Fruit fly (Drosophila melanogaster) Kc167 (cell line): ENCODE results near the gene MED11.

Experiments
- Myc ChIP-seq: fragments of >200 bp; optimal IDR thresholded peaks from 2 replicates; lab custom pipeline; 2017; ENCODE audit warnings: missing external identifiers
- Sin3A ChIP-seq: fragments of >200 bp; optimal IDR thresholded peaks from 2 replicates; lab custom pipeline; 2018; ENCODE audit warnings: missing external identifiers
- h ChIP-seq: fragments of >200 bp; optimal IDR thresholded peaks from 3 replicates; lab custom pipeline; 2018; ENCODE audit warnings: missing external identifiers
- insv ChIP-seq: fragments of >200 bp; optimal IDR thresholded peaks from 3 replicates; lab custom pipeline; 2018; ENCODE audit warnings: missing external identifiers
- psq ChIP-seq: fragments of >200 bp; optimal IDR thresholded peaks from 2 replicates; lab custom pipeline; 2017; ENCODE audit warnings: missing external identifiers
- ttk ChIP-seq: sonication (Bioruptor generic); optimal IDR thresholded peaks from 2 replicates; lab custom pipeline; 2017; ENCODE audit warnings: missing external identifiers

The MED11 gene

DNA sequence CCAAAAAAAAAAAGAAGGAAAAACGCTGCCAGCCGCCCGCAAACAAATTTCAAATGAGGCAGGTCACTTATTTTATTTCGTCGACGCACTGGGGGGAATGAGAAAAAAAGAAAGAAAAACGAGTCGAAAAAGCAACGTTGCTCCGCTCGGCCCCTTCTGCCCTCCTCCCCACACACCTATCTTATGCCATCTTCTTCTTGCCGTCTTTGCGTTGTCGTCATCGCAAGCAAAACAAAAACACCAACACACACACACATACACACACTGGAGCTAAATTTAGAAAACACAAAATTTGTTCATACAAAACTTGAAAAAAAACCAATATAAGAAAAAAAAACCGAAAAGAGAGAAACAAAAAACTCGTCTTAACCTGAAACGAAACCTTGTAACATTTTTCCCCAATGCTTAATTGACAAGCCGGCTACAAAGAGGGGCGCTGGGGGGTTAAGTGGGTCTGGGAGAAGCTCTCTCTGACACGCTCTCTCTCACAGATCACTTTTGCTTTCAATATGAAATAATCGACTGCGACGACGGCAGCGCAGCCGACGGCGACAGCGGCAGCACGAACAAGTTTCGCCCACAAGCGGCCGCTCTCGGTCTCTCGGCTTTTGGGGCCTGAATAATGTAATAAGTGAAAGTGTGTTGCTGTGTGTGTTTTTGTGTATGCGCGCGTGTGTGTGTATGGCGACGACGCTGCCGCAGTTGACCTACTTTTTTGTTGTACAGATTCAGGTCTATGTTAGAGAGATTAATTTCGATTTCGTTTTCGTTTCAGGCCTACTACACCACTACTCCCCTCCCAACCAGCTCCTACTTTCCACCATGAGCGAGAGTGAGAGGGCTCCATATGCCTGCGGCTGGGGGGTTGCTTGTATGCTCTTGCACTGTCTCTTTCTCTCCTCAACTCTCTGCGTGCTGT lies 25.7 kb downstream of the MED11 start:
- TF ChIP-seq Myc (lab: Kevin White, UChicago): no peak
- TF ChIP-seq Sin3A: no peak
- TF ChIP-seq psq (lab: Kevin White, UChicago): no peak
- TF ChIP-seq h (lab: Kevin White, UChicago): no peak
- TF ChIP-seq ttk: no peak
- TF ChIP-seq insv (lab: Kevin White, UChicago): no peak

DNA sequence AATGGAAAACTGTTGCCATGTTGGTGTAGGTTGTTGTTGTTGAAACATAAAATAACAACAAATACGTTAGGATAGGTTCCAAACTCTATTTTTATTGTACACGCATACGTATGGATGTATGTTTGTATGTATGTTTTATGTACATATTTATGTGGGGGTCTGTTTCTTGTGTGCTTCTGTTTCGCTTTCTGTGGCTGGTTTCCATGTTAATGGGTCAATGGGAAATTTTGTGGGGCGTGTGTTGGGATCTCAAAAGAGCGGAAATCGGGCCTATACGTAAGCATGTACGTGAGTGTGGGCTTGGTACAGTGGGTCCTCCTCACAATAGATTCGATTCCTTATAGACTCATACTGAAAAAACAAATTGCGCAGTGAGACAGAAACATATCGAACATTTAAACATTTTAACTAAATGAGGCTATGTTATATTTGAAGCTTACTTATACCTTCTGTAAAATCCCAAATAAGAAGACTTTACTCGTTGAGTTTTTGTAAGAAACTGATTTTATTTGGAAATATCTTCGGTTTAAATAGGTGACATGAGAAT lies 26.4 kb downstream of the MED11 start:
- TF ChIP-seq Sin3A (no peak), psq (lab: Kevin White, UChicago) (no peak)

DNA sequence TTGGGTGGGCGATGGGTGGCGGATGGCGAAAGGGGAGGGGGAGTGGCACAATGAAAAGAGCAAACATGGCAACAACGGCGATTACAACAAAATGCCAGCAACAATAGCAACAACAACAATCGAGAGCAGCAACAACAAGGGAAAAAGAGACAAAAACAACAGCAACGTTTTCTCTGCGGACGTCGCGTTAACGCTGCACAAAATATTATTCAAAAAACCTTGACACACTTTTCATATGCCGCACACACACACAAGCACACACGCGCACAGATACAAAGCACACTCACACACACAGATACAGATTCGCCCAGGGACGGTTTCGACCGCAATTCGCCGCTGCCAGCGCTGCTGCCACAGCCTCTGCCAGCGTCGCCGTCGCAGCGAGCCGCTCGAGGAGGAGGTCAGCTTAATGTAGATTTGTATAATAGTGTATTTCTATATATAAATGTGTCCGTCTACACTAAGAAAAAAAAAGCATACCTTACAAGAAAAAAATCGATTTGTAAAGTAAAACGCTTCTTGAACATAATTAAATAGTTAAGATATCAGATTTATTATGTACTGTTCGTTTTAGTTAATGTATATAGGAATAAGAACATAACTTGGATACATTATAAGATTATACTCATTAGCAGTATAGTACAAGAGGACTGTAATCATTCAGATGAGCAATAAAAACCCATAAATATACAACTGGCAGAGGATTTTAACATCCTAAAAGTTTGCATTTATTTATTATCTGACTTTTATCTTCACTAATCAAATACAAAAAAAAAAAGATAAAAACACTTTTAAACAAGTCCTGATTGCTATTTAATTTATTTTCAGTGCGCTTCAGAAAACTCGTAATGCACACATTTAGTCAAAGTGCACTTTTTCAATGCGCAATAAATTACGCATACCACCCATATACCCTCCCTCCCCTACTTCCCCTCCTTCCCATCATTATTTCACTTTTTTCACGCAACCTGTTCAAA lies 36.3 kb downstream of the MED11 start:
- TF ChIP-seq Myc (lab: Kevin White, UChicago): no peak
- TF ChIP-seq psq (lab: Kevin White, UChicago): no peak
- no peak for TF ChIP-seq ttk
- TF ChIP-seq Sin3A: no peak
- TF ChIP-seq h (lab: Kevin White, UChicago): no peak
- TF ChIP-seq insv (lab: Kevin White, UChicago): no peak

DNA sequence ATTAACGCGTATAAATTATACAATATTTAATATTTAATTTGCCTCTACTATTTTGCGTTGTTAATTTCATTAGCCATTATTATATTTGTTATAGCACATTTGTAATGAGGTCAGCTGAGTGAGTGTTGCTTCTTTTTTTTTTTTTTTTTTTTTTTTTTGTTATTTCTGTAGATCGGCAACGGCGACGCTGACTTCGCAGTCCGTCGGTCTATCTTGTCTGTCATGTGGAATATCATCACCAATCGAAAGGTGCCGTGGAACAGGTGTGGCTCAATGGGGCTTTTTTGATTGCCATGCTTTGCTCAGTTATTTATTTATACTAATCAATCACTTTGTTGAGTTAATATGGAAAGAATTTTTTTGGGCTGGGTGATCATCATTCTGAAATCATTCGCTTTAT lies 37.0 kb downstream of the MED11 start:
- TF ChIP-seq ttk (no peak), insv (lab: Kevin White, UChicago) (no peak), Sin3A (no peak), h (lab: Kevin White, UChicago) (no peak), psq (lab: Kevin White, UChicago) (no peak), Myc (lab: Kevin White, UChicago) (no peak)

DNA sequence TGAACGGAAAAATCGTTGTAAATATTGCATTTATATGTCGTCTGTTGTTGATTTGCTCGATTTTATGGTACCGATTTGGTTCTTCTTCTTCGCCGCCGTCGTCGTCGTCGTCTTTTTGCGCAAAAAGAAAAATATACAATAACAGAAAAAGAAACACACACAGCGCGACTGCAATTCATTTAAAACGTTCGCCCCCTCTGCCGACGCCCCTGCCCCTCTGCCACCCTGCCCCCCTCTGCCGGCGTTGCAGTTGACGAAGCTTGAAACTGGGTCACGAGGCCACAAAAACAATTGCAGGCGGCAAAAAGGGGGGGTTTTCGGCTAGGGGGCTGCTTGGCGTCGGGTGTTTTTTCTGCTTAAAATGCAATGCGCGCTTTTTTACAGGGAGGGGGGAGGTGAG lies 37.9 kb downstream of the MED11 start:
- TF ChIP-seq ttk (no peak), h (lab: Kevin White, UChicago) (no peak), psq (lab: Kevin White, UChicago) (no peak), Myc (lab: Kevin White, UChicago) (no peak), insv (lab: Kevin White, UChicago) (no peak), Sin3A (no peak)

DNA sequence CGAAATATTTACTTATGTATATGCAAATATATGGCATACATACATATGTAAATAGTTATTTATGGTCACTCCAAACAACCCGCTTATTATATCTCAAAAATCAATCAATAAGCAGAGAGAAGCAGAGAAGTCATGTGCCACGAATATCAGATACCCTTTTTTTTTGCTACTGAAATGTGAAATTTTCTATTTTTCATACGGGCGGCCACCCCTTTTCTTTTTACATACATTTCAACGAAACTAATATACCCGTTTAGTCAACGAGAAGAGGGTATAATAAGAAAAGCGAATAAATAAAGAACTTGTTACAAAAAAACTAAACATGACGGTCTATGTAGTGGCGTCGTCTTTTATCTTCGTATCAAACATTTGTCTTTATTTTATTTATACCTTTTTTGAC lies 38.9 kb downstream of the MED11 start:
- TF ChIP-seq h (lab: Kevin White, UChicago) (no peak), Sin3A (no peak), psq (lab: Kevin White, UChicago) (no peak), ttk (no peak), insv (lab: Kevin White, UChicago) (no peak), Myc (lab: Kevin White, UChicago) (no peak)

DNA sequence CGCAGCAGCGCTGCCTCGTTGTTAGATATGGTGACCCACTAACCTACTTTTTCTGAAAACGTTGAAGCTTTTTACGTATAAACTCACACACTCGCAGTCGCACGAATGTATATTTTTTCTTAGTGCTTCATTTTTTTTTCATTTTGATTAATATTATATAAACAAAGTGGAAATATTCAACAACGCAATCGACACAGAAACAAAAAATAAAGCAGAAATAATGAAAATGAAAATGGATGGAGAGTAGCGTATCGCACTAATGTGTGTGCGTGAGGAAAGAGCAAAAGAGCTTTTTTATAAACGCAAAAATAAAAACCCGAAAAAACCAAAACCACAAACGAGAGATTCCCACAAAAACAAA lies 40.4 kb downstream of the MED11 start:
- TF ChIP-seq ttk (no peak), psq (lab: Kevin White, UChicago) (no peak), Sin3A (no peak), h (lab: Kevin White, UChicago) (no peak), insv (lab: Kevin White, UChicago) (no peak), Myc (lab: Kevin White, UChicago) (no peak)

DNA sequence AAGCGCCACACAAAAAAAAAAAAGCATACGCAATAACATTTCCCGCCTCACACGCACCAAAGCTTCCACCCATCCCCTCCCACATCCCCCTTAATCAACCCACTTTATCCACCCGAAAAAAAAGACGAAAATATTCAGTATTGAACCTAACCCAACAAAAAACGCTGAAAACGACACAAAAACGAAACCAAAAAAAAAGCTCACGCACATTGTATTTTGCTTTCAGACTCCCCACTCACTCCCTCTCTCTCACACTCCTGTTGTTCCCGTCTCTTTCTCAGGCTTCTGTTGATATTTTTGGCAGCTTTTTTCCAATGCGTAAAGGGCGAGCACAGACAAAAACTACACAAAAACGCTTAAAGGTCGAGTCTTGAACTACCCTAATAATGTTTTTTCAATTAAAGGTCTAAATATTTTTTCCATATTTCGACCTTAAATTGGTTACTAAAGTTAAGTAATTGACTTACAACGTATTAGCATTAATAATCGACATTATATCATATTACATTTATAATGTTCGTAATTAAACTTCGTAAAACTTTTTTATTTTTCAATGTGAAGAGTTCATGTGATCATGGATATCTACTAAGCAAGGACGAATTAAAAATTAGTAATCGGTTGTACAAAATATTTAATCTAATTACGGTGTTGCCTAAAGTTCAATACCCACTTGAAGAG lies 40.9 kb downstream of the MED11 start:
- TF ChIP-seq Sin3A: no peak
- no peak for TF ChIP-seq insv (lab: Kevin White, UChicago)
- TF ChIP-seq psq (lab: Kevin White, UChicago): no peak
- TF ChIP-seq h (lab: Kevin White, UChicago): no peak
- no peak for TF ChIP-seq ttk
- TF ChIP-seq Myc (lab: Kevin White, UChicago): no peak

DNA sequence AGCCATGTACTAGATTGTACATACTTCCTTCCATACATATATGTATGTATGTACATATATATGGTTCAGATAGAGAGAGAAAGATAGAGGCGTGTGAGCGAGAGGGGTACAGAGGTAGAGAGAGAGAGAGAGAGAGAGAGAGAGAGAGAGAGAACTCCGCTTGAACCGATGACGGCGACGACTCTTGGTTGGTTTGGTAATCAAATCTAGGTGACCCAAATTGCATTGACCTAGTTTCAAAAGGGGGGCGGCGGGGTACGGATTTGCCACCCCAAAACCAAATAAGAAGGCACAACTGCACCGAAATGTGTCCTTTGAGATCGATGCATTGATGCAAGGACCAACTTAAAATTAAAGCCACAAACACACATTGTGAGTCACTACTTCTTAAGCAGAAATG lies 42.2 kb downstream of the MED11 start:
- TF ChIP-seq ttk: no peak
- TF ChIP-seq insv (lab: Kevin White, UChicago): no peak
- no peak for TF ChIP-seq h (lab: Kevin White, UChicago)
- TF ChIP-seq Myc (lab: Kevin White, UChicago): no peak
- no peak for TF ChIP-seq psq (lab: Kevin White, UChicago)
- TF ChIP-seq Sin3A: no peak

DNA sequence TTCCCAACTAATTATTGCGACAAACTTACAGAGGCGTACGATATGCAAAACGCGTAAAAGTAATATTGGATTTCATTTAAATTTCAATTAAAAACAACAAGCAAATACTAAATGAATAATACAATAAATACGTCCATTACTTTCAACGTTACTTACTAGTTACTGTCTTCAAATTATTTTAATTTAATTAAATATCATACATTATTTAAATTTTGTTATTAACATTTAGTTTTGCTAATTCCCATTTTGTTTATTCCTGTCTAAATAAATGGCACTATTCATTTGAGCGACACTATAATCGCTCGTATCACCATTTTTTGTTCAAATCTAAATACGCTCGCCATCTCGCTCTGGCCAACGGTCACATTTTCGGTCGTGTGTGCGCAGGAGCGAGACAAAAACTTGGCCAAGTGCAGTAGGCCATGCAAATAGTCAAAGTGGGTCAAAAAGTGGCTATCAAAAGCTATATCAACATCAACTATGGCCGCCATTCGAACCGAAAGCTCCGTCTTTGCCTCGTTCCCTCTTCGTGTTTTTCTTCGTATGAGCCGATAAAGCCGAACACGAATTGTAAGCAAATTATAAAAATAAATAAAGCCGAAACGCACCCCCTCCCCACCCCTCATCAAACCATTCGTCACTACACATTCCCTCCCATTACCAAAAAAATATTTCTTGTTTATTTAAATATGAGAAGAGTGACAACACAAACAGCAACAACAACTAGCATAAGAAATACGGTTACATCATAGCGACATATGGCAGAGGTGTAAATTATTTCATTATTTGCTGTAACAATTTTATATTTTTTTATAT lies 43.8 kb downstream of the MED11 start:
- TF ChIP-seq insv (lab: Kevin White, UChicago) (no peak), psq (lab: Kevin White, UChicago) (no peak), Myc (lab: Kevin White, UChicago) (no peak), h (lab: Kevin White, UChicago) (no peak), Sin3A (no peak), ttk (no peak)
